Worm (Caenorhabditis elegans) whole organism, L1 larva: ENCODE data around the gene eat-20.

Source experiments
- Y116A8C.19 ChIP-seq: sonication (generic microtip); optimal IDR thresholded peaks from 2 replicates; lab custom pipeline; 2016; ENCODE audit warnings: missing compliant biosample characterization, missing genetic modification characterization, borderline replicate concordance
- alr-1 ChIP-seq: fragments of 200-800 bp; sonication (Bioruptor generic); optimal IDR thresholded peaks from 2 replicates; lab custom pipeline; 2018; ENCODE audit warnings: borderline replicate concordance, mild to moderate bottlenecking, missing genetic modification characterization, missing compliant biosample characterization
- ceh-8 ChIP-seq: fragments of 200-800 bp; sonication (Bioruptor generic); optimal IDR thresholded peaks from 2 replicates; lab custom pipeline; 2018; ENCODE audit warnings: mild to moderate bottlenecking, missing genetic modification characterization, moderate library complexity, missing compliant biosample characterization
- ceh-90 ChIP-seq: sonication (generic microtip); optimal IDR thresholded peaks from 2 replicates; lab custom pipeline; 2016; ENCODE audit warnings: missing genetic modification characterization, missing compliant biosample characterization
- efl-1 ChIP-seq, 4 experiments: fragments of 150-350 bp; optimal IDR thresholded peaks in 3 of 4; peaks in 1 of 4; 1 replicate in 1 of 4; 2 replicates in 3 of 4; lab custom pipeline; 2014; ENCODE audit warnings: missing biosample characterization in 2 of 4, missing genetic modification characterization in 2 of 4, missing genetic modification reagents in 2 of 4
- egl-13 ChIP-seq: sonication (generic microtip); optimal IDR thresholded peaks from 2 replicates; lab custom pipeline; 2016; ENCODE audit warnings: missing genotype, missing genetic modification reagents, missing genetic modification characterization, missing compliant biosample characterization
- elt-2 ChIP-seq: sonication (generic microtip); optimal IDR thresholded peaks from 2 replicates; lab custom pipeline; 2016; ENCODE audit warnings: missing genetic modification characterization, mild to moderate bottlenecking, inconsistent platforms, missing compliant biosample characterization, missing genetic modification reagents
- elt-3 ChIP-seq, 6 experiments: fragments of 150-350 bp in 1 of 6; sonication (generic microtip); optimal IDR thresholded peaks; 2 replicates each; lab custom pipeline; 2017 to 2018; ENCODE audit warnings: missing biosample characterization in 6 of 6, missing genetic modification characterization in 6 of 6, inconsistent platforms in 1 of 6
- fos-1 ChIP-seq: fragments of 150-350 bp; optimal IDR thresholded peaks from 2 replicates; lab custom pipeline; 2014; ENCODE audit warnings: missing biosample characterization, missing genetic modification characterization
- hlh-4 ChIP-seq: sonication (generic microtip); optimal IDR thresholded peaks from 2 replicates; lab custom pipeline; 2016; ENCODE audit warnings: mild to moderate bottlenecking, missing genetic modification characterization, missing compliant biosample characterization
- irx-1 ChIP-seq: sonication (generic microtip); optimal IDR thresholded peaks from 2 replicates; lab custom pipeline; 2016; ENCODE audit warnings: missing genetic modification characterization, missing compliant biosample characterization
- isw-1 ChIP-seq: fragments of 200-800 bp; sonication (Bioruptor generic); IDR thresholded peaks from 2 replicates; pipeline ENCODE4 v1.3.6; 2022; ENCODE audit warnings: missing genetic modification characterization, missing compliant biosample characterization
- lin-14 ChIP-seq: fragments of 200-800 bp; sonication (Bioruptor generic); optimal IDR thresholded peaks from 2 replicates; lab custom pipeline; 2018; ENCODE audit warnings: mild to moderate bottlenecking, missing genetic modification characterization, moderate library complexity, missing compliant biosample characterization
- lin-35 ChIP-seq, 2 experiments: fragments of 150-350 bp; optimal IDR thresholded peaks; 2 replicates each; lab custom pipeline; 2014; ENCODE audit warnings: missing biosample characterization in 2 of 2, missing genetic modification characterization in 2 of 2, missing genetic modification reagents in 2 of 2
- lin-39 ChIP-seq: fragments of 150-350 bp; optimal IDR thresholded peaks from 2 replicates; lab custom pipeline; 2014; ENCODE audit warnings: missing biosample characterization, missing genetic modification reagents, missing genetic modification characterization
- lsy-2 ChIP-seq, 2 experiments: fragments of 150-350 bp; optimal IDR thresholded peaks; 2 replicates each; lab custom pipeline; 2014; ENCODE audit warnings: missing biosample characterization in 2 of 2, missing genetic modification characterization in 2 of 2
- mab-9 ChIP-seq: fragments of 200-800 bp; sonication (Bioruptor generic); IDR thresholded peaks from 2 replicates; pipeline ENCODE4 v1.3.6; 2022; ENCODE audit warnings: missing genetic modification reagents, missing genetic modification characterization, missing compliant biosample characterization
- mdl-1 ChIP-seq, 2 experiments: fragments of 150-350 bp; optimal IDR thresholded peaks; 2 replicates each; lab custom pipeline; 2014 to 2017; ENCODE audit warnings: missing biosample characterization in 2 of 2, missing genetic modification characterization in 2 of 2, inconsistent platforms in 1 of 2
- nhr-11 ChIP-seq: fragments of 150-350 bp; optimal IDR thresholded peaks from 2 replicates; lab custom pipeline; 2014; ENCODE audit warnings: missing biosample characterization, missing genetic modification characterization
- nhr-237 ChIP-seq: fragments of 150-350 bp; optimal IDR thresholded peaks from 2 replicates; lab custom pipeline; 2014; ENCODE audit warnings: missing biosample characterization, missing genetic modification characterization
- nhr-85 ChIP-seq: sonication (generic microtip); peaks from one replicate; lab custom pipeline; 2016; ENCODE audit warnings: missing genetic modification characterization, inconsistent platforms, missing compliant biosample characterization
- rnt-1 ChIP-seq: sonication (generic microtip); optimal IDR thresholded peaks from 2 replicates; lab custom pipeline; 2016; ENCODE audit warnings: mild to moderate bottlenecking, missing genetic modification characterization, moderate library complexity, missing compliant biosample characterization
- skn-1 ChIP-seq: fragments of 150-350 bp; optimal IDR thresholded peaks from 2 replicates; lab custom pipeline; 2014; ENCODE audit warnings: missing biosample characterization, missing genetic modification characterization
- snpc-4 ChIP-seq: fragments of 150-350 bp; optimal IDR thresholded peaks from 2 replicates; lab custom pipeline; 2014; ENCODE audit warnings: missing biosample characterization, missing genetic modification characterization
- sox-4 ChIP-seq: sonication (generic microtip); optimal IDR thresholded peaks from 2 replicates; lab custom pipeline; 2016; ENCODE audit warnings: missing genetic modification characterization, missing compliant biosample characterization
- sptf-1 ChIP-seq: fragments of 150-350 bp; optimal IDR thresholded peaks from 2 replicates; lab custom pipeline; 2014; ENCODE audit warnings: missing biosample characterization, missing genetic modification characterization
- tbx-2 ChIP-seq: sonication (generic microtip); optimal IDR thresholded peaks from 2 replicates; lab custom pipeline; 2016; ENCODE audit warnings: missing genetic modification characterization, missing compliant biosample characterization
- unc-130 ChIP-seq: fragments of 150-350 bp; optimal IDR thresholded peaks from 2 replicates; lab custom pipeline; 2017; ENCODE audit warnings: missing biosample characterization, missing genetic modification characterization, inconsistent platforms
- unc-98 ChIP-seq: fragments of 200-800 bp; sonication (Bioruptor generic); IDR thresholded peaks from 2 replicates; pipeline ENCODE4 v1.3.6; 2022; ENCODE audit warnings: missing genetic modification characterization, missing compliant biosample characterization
- zip-4 ChIP-seq: fragments of 200-800 bp; sonication (Bioruptor generic); optimal IDR thresholded peaks from 2 replicates; lab custom pipeline; 2018; ENCODE audit warnings: mild to moderate bottlenecking, missing genetic modification characterization, moderate library complexity, missing compliant biosample characterization
- ztf-11 ChIP-seq, 2 experiments: sonication (generic microtip); optimal IDR thresholded peaks; 2 replicates each; lab custom pipeline; 2016 to 2017; ENCODE audit warnings: missing genetic modification characterization in 2 of 2, missing biosample characterization in 1 of 2, missing compliant biosample characterization in 1 of 2
- ztf-4 ChIP-seq: fragments of 150-350 bp; optimal IDR thresholded peaks from 2 replicates; lab custom pipeline; 2014; ENCODE audit warnings: missing biosample characterization, missing genetic modification characterization

eat-20 gene

DNA sequence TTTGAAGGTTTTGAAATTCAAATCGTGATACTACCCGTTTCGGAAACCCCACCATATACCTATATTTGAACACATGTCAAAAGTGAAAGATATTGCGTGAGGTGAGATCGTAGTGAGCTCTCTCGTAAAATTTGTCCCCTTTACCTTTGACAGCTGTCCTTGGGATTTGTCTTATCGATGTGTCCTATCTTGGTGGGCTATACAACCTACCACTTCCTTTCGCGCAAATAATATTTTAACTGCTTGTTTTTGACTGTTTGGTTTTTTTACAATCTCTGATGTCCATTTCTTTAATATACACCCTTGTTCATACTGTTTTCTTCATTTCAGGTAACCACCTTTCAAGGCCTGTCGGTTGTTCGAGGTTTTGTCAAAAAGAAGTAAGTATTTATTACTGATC, at the start of gene eat-20:
Gene eat-20 (plus strand): TSS at position 331 of the 400 bp plus-strand sequence.
- TF ChIP-seq lin-14: peak; percentile 47
- no peak for TF ChIP-seq lin-39
- no peak for TF ChIP-seq tbx-2 (tag; lab: Kevin White, UChicago)
- no peak for TF ChIP-seq zip-4
- peak in 1 of 6 experiments; percentile 46 for TF ChIP-seq elt-3 (tag; optimal IDR thresholded peaks at IDR 0.05; lab: Kevin White, UChicago)
- TF ChIP-seq ztf-4 (tag; lab: Kevin White, UChicago): no peak
- TF ChIP-seq ceh-90 (tag; lab: Kevin White, UChicago): no peak
- peak; percentile 73 for TF ChIP-seq nhr-85 (tag; lab: Kevin White, UChicago)

DNA sequence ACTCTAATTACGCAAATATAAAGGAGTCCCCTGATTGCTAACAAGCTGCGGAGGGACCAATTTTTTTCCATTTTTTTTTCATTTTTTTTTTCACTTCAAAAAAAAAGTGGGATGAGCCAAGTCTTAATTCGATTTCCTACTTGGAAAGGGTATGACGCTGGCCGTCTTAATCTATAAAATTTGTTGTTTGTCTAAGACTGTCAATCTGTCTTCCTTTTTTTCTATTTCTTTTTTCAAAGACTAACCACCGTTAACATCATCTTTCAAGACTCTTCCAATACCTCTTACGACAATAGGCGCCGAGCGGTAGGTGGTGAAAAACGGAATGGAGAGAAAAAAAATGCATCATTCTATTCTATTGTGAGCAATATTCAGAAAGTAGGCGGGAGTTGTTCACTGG, 44.8 kb upstream of the eat-20 start:
- TF ChIP-seq hlh-4 (tag; lab: Kevin White, UChicago): no peak
- no peak for TF ChIP-seq elt-2 (tag; lab: Kevin White, UChicago)
- TF ChIP-seq efl-1 (optimal IDR thresholded peaks at IDR 0.05; lab: Kevin White, UChicago): no peak
- TF ChIP-seq efl-1 (GFP tag; optimal IDR thresholded peaks at IDR 0.05 in 1 of 2; lab: Kevin White, UChicago): no peak
- no peak for TF ChIP-seq lin-35 (GFP tag; optimal IDR thresholded peaks at IDR 0.05; lab: Kevin White, UChicago)
- TF ChIP-seq snpc-4 (tag; lab: Kevin White, UChicago): no peak
- no peak for TF ChIP-seq nhr-237 (tag; lab: Kevin White, UChicago)
- no peak for TF ChIP-seq sptf-1
- no peak for TF ChIP-seq egl-13 (tag; lab: Kevin White, UChicago)
- no peak for TF ChIP-seq sox-4 (tag; lab: Kevin White, UChicago)
- no peak for TF ChIP-seq isw-1 (GFP tag; lab: Robert Waterston, UW)
- no peak for TF ChIP-seq Y116A8C.19 (tag; lab: Kevin White, UChicago)
- no peak for TF ChIP-seq mab-9 (GFP tag; lab: Robert Waterston, UW)
- TF ChIP-seq lsy-2 (tag; optimal IDR thresholded peaks at IDR 0.05; lab: Kevin White, UChicago): no peak

- no peak for TF ChIP-seq nhr-11
- TF ChIP-seq unc-130 (tag; lab: Kevin White, UChicago): no peak
- TF ChIP-seq nhr-237 (tag; lab: Kevin White, UChicago): no peak
- TF ChIP-seq, all 84 proteins: peak for 0
Observed at ce11 chrX:15466032-15466431, 43.8 kb upstream of the eat-20 start, which contains the start of gene sprr-1. TSS of gene sprr-1 (plus strand) at chrX:15466300.

DNA sequence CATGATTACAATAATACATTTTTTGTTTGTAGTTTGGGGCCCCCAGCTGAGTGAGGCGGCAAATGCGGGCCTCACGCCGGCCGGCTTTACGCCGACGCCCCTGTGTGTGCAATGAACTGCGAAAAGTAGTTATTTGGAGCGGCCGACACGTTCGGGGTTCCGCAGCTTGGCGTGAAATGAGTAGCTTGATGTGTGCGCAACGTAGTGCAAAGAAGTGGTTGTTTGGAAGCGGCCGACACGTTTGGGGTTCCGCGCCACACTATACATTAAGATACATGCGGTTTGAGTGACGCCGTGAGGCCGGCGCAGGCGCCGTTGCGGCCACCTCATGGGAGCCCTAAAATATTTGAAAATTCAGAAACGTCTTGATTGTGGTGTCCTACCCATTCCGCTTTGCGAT, 41.2 kb upstream of the eat-20 start:
- TF ChIP-seq lin-39 (no peak), snpc-4 (tag; lab: Kevin White, UChicago) (peak; percentile 24), mdl-1 (tag; optimal IDR thresholded peaks at IDR 0.05; lab: Kevin White, UChicago) (no peak), unc-98 (no peak), irx-1 (tag; lab: Kevin White, UChicago) (no peak), rnt-1 (tag; lab: Kevin White, UChicago) (no peak), ztf-11 (tag; optimal IDR thresholded peaks at IDR 0.05; lab: Kevin White, UChicago) (no peak)

- TF ChIP-seq ceh-8 (GFP tag; lab: Kevin White, UChicago): no peak
- TF ChIP-seq nhr-85 (tag; lab: Kevin White, UChicago): peak; percentile 68
- no peak for TF ChIP-seq fos-1 (tag; lab: Kevin White, UChicago)
- no peak for TF ChIP-seq alr-1 (tag; lab: Kevin White, UChicago)
- TF ChIP-seq skn-1 (tag; lab: Kevin White, UChicago): no peak
- no peak for TF ChIP-seq isw-1 (GFP tag; lab: Robert Waterston, UW)
- no peak for TF ChIP-seq lin-35 (GFP tag; optimal IDR thresholded peaks at IDR 0.05; lab: Kevin White, UChicago)
Observed at ce11 chrX:15469957-15470548, 39.8 kb upstream of the eat-20 start.
